Fruit fly (Drosophila melanogaster): ENCODE results near the gene PTPMT1.
A peak's percentile ranks its signal among the peaks of the same experiment; 100 is the strongest.

Gene PTPMT1

dm6 chr3R:23780757-23781156, 22.6 kb downstream of the PTPMT1 start:
- TF ChIP-seq Deaf1 (tag; optimal IDR thresholded peaks at IDR 0.05) (no peak), CG34422 (GFP tag; IDR thresholded peaks at IDR 0.05) (peak; percentile 67; the same call in 2 of the 3 replicates), bigmax (GFP tag; optimal IDR thresholded peaks at IDR 0.05) (peak; percentile 85), ind (GFP tag; optimal IDR thresholded peaks at IDR 0.05) (no peak), Med (GFP tag) (peak; percentile 55)

- TF ChIP-seq CG17829 (tag; optimal IDR thresholded peaks at IDR 0.05) (peak; percentile 89), CG32767 (GFP tag; IDR thresholded peaks at IDR 0.05) (peak; percentile 57; the same call in 1 of the 2 replicates), CG13624 (GFP tag; optimal IDR thresholded peaks at IDR 0.05) (peak; percentile 94), CG16779 (GFP tag; IDR thresholded peaks at IDR 0.05) (no peak), NfI (GFP tag; optimal IDR thresholded peaks at IDR 0.05) (peak; percentile 79), CG12104 (GFP tag; optimal IDR thresholded peaks at IDR 0.05) (peak; percentile 63), CG8944 (GFP tag; optimal IDR thresholded peaks at IDR 0.05) (peak; percentile 93), chinmo (GFP tag; IDR thresholded peaks at IDR 0.05; ENCODE audit: partially characterized antibody) (peak; percentile 88; the same call in 2 of the 4 replicates), CG6254 (GFP tag; optimal IDR thresholded peaks at IDR 0.05) (peak; percentile 16), CG6175 (GFP tag; IDR thresholded peaks at IDR 0.05) (peak; percentile 43; the same call in 1 of the 3 replicates), CG34376 (GFP tag; optimal IDR thresholded peaks at IDR 0.05) (peak; percentile 44), Nf-YA (GFP tag; IDR thresholded peaks at IDR 0.05) (no peak), scrt (GFP tag; optimal IDR thresholded peaks at IDR 0.05) (peak; percentile 64), da (GFP tag; optimal IDR thresholded peaks at IDR 0.05) (peak; percentile 77), CG3407 (GFP tag; optimal IDR thresholded peaks at IDR 0.05) (peak; percentile 37), Trl (optimal IDR thresholded peaks at IDR 0.05) (peak in 1 of 2 experiments; percentile 24), Trl (GFP tag; optimal IDR thresholded peaks at IDR 0.05) (peak; percentile 90), amos (GFP tag; IDR thresholded peaks at IDR 0.05; ENCODE audit: partially characterized antibody) (peak; percentile 39), CG5953 (GFP tag; IDR thresholded peaks at IDR 0.05) (no peak; the same call in none of the 2 replicates), Pdp1 (GFP tag; optimal IDR thresholded peaks at IDR 0.05) (peak; percentile 90 to 94), prd (optimal IDR thresholded peaks at IDR 0.05) (no peak), prd (GFP tag; IDR thresholded peaks at IDR 0.05) (peak; percentile 92), CG10147 (GFP tag; optimal IDR thresholded peaks at IDR 0.05) (peak; percentile 72), CG10462 (GFP tag; optimal IDR thresholded peaks at IDR 0.05) (peak; percentile 80), Med (GFP tag) (peak; percentile 98), ssp (GFP tag; IDR thresholded peaks at IDR 0.05) (peak; percentile 100), CG18011 (GFP tag; optimal IDR thresholded peaks at IDR 0.05) (peak; percentile 39), CG30431 (GFP tag; optimal IDR thresholded peaks at IDR 0.05) (peak; percentile 89), Rfx (GFP tag; IDR thresholded peaks at IDR 0.05) (peak; percentile 91), fd64A (GFP tag; optimal IDR thresholded peaks at IDR 0.05) (no peak), Side (GFP tag; optimal IDR thresholded peaks at IDR 0.05) (peak; percentile 89), dm (GFP tag; optimal IDR thresholded peaks at IDR 0.05) (peak; percentile 95), CG2129 (GFP tag; IDR thresholded peaks at IDR 0.05; ENCODE audit: partially characterized antibody) (no peak), Gsc (GFP tag; IDR thresholded peaks at IDR 0.05) (peak; percentile 62; the same call in 1 of the 2 replicates), al (GFP tag; IDR thresholded peaks at IDR 0.05) (peak; percentile 76), cas (GFP tag; IDR thresholded peaks at IDR 0.05) (peak; percentile 66; the same call in 1 of the 2 replicates), trh (GFP tag; optimal IDR thresholded peaks at IDR 0.05) (peak; percentile 80), tup (GFP tag; optimal IDR thresholded peaks at IDR 0.05) (peak; percentile 55), Fer2 (tag; optimal IDR thresholded peaks at IDR 0.05) (peak; percentile 62), CG14860 (GFP tag; IDR thresholded peaks at IDR 0.05; ENCODE audit: partially characterized antibody) (no peak), org-1 (GFP tag; optimal IDR thresholded peaks at IDR 0.05) (peak; percentile 30), mirr (GFP tag; optimal IDR thresholded peaks at IDR 0.05) (peak; percentile 78), CG4328 (GFP tag; optimal IDR thresholded peaks at IDR 0.05) (peak; percentile 69), CG11398 (GFP tag; optimal IDR thresholded peaks at IDR 0.05) (peak; percentile 69), H15 (GFP tag; IDR thresholded peaks at IDR 0.05) (peak; percentile 81)
Measured at dm6 chr3R:23781466-23781935, 23.4 kb downstream of the PTPMT1 start, which contains the start of the genes Nup98-96 and mbc. Gene Nup98-96 (minus strand): TSS chr3R:23781621. Gene mbc (plus strand): TSS chr3R:23781765.
